Worm (Caenorhabditis elegans): ENCODE measurements around the gene C27H6.9.

C27H6.9 gene

DNA sequence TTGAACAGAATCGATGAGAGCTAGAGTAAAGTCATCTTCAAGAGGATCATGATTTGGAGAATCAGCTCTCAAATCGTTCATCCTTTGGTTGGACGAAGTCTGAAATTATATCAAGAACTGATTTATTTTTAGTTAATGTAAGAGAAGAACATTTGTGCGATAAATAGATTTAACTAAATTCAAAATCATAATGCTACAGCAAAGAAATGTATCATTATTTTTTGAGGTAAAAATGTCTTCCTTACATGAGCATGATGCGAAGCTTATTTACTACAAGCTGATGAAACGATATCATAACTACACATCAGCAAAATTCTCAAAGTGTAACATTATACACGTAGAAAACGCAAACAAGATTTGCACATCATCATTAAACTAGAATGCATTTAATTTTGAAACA, 20.3 kb upstream of the C27H6.9 start, which contains the start of gene madf-4:
madf-4 (minus strand) TSS at position 101 of the 400 bp plus-strand sequence.
- TF ChIP-seq klf-2 (GFP tag; conservative IDR thresholded peaks at IDR 0.05) (no peak), ztf-23 (GFP tag; IDR thresholded peaks at IDR 0.05) (no peak), flt-1 (GFP tag; IDR thresholded peaks at IDR 0.05) (no peak), ref-1 (GFP tag; conservative IDR thresholded peaks at IDR 0.05) (no peak), ztf-29 (GFP tag; IDR thresholded peaks at IDR 0.05) (no peak), T22C8.4 (GFP tag; IDR thresholded peaks at IDR 0.05) (no peak), med-1 (GFP tag; optimal IDR thresholded peaks at IDR 0.05; ENCODE audit: insufficient read depth) (no peak), tab-1 (GFP tag; IDR thresholded peaks at IDR 0.05) (no peak), cog-1 (tag; optimal IDR thresholded peaks at IDR 0.05) (no peak)

DNA sequence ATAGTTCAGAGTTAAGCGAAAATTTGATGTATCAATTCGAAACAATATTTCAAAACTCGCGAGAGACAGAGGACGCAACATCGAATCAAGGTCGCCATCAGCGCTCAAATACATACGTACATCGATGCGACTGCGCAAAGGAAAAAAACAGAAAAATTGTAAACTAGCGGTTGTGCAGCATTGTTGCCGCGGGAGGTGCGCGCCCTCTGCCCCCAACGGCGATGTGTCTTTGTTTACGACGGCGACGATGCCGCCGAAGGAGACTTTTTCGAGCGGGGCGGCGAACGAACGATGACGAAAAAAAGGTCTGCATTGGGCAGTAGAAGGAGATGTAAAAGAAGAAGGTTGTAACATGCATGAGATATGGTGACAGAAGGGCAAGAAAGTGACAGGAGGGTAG, 19.8 kb upstream of the C27H6.9 start:
- TF ChIP-seq ref-1 (GFP tag; conservative IDR thresholded peaks at IDR 0.05) = no peak
- 0 out of 2 replicates have a peak, but pooled peaks have one; percentile 9 for TF ChIP-seq flt-1 (GFP tag; IDR thresholded peaks at IDR 0.05)

DNA sequence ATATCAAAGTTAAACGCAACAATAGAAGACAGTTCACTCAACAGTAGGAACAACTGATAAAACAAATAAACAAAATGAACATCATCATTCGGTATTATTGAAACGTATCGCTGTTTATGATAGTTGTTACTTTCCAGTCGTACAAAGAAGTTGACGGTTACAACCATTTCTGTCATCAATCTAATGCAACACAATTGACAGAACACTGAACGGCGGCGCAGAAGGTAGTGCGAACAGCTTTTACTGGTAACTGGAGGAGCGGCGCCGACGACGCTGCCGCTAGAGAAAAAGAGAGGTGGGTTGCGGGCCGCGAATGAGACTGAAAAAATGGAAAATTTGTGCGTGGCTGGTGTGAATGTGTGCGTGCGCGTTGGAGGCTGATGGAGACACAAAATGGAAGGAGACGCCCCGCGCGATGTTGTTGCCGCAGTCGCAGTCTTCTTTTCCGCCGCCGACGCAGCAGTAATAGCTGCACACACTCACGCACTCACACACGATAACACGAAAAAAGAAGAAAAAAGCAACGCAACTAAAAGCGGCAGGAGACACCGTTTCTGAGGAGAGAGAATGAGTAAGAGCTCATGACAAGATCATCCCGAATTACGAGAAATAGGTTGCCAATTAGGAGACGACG, 18.4 kb upstream of the C27H6.9 start:
- TF ChIP-seq ref-1 (GFP tag; conservative IDR thresholded peaks at IDR 0.05) (no peak), flt-1 (GFP tag; IDR thresholded peaks at IDR 0.05) (no peak), tab-1 (GFP tag; IDR thresholded peaks at IDR 0.05) (no peak), med-1 (GFP tag; optimal IDR thresholded peaks at IDR 0.05; ENCODE audit: insufficient read depth) (no peak), ztf-29 (GFP tag; IDR thresholded peaks at IDR 0.05) (no peak), cog-1 (tag; optimal IDR thresholded peaks at IDR 0.05) (no peak), klf-2 (GFP tag; conservative IDR thresholded peaks at IDR 0.05) (no peak), T22C8.4 (GFP tag; IDR thresholded peaks at IDR 0.05) (no peak), ztf-23 (GFP tag; IDR thresholded peaks at IDR 0.05) (no peak)

DNA sequence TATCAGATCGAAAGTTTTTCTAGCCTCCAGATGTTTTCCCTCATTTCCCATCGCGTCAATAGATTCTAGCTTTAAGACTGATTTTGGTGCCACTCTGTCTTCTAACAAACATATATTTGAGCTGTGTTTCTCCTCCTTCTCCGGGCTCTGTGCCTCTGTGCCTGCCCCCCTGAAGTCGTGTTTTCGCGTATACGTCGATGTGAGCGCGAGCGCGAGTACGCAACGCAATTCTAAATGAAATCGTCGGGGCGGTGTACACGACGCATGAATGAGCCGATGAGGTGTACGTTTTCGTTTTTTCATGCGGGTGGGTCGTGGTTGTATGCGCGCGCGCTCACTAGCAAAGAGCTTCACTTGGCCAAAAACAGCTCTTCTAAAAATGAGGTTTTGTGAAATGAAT, 16.8 kb upstream of the C27H6.9 start:
- TF ChIP-seq med-1 (GFP tag; optimal IDR thresholded peaks at IDR 0.05; ENCODE audit: insufficient read depth) = no peak
- no peak for TF ChIP-seq flt-1 (GFP tag; IDR thresholded peaks at IDR 0.05)
- no peak for TF ChIP-seq tab-1 (GFP tag; IDR thresholded peaks at IDR 0.05)

DNA sequence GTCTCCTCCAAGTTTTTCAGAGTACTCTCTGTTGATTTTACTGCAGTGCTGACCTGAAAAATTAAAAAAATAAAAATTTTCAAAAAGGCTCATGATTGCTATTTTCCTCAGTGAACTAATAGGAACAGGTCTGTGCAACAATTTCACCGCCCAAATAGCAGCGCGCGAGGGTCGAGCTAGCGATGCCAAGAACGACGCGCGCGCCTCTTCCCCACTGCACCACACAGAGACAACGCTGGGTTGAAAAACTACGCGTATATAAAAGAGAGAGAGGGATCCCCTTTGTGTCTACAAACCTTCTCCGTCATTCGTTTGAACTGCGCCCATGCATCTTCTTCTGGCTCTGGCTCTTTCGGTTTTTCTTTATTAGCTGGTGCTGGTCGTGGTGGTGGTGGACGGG, 12.5 kb upstream of the C27H6.9 start:
- TF ChIP-seq klf-2 (GFP tag; conservative IDR thresholded peaks at IDR 0.05) (peak; percentile 95), T22C8.4 (GFP tag; IDR thresholded peaks at IDR 0.05) (peak; percentile 92), med-1 (GFP tag; optimal IDR thresholded peaks at IDR 0.05; ENCODE audit: insufficient read depth) (peak; percentile 70), cog-1 (tag; optimal IDR thresholded peaks at IDR 0.05) (peak; percentile 85), ref-1 (GFP tag; conservative IDR thresholded peaks at IDR 0.05) (peak; percentile 87), ztf-29 (GFP tag; IDR thresholded peaks at IDR 0.05) (peak; percentile 88), flt-1 (GFP tag; IDR thresholded peaks at IDR 0.05) (peak; percentile 97), tab-1 (GFP tag; IDR thresholded peaks at IDR 0.05) (peak; percentile 96), ztf-23 (GFP tag; IDR thresholded peaks at IDR 0.05) (peak; percentile 97)

DNA sequence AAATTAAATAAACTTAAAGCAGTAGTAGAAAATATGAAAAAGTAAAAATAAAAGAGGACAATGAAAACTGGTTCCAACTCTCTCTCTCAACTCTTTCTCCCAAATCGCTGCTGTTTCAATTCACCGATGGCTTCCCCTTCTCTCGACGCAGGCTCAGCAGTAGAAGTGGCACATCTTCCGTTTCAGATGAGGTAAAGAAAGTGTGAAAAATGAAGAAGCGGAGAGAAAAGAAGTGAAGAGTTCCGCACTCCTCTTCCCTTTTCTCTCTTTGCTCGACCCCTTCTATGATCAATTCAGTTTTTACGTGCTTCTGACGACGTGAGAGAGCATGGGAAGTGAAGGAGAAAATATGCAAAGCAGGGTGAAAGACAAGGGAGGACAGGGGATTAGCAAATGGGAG, 8.4 kb upstream of the C27H6.9 start:
- TF ChIP-seq med-1 (GFP tag; optimal IDR thresholded peaks at IDR 0.05; ENCODE audit: insufficient read depth) (no peak), ztf-29 (GFP tag; IDR thresholded peaks at IDR 0.05) (no peak), cog-1 (tag; optimal IDR thresholded peaks at IDR 0.05) (no peak), T22C8.4 (GFP tag; IDR thresholded peaks at IDR 0.05) (no peak), klf-2 (GFP tag; conservative IDR thresholded peaks at IDR 0.05) (no peak)

DNA sequence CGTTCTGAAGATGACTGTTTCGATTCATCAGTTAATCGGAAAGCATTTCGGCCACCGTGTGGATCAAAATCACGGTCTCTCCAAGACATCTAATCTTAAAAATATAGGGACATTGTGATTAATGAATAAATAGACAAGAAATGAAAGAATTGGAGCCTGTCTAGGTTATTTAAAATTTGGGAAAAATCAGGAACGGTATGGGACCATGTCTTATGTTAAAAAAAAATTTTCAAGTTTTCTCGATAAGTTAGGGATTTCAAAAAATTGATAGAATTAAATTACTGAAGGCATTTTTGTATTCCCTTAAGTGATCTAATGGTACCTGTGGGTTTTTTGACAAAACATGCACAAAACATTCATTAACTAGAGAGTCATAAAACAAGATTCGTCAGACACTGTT, 6.5 kb upstream of the C27H6.9 start, which contains the start of gene unc-41:
unc-41 (minus strand) TSS at position 101 of the 400 bp plus-strand sequence.
- TF ChIP-seq flt-1 (GFP tag; IDR thresholded peaks at IDR 0.05) (no peak), tab-1 (GFP tag; IDR thresholded peaks at IDR 0.05) (no peak), ztf-29 (GFP tag; IDR thresholded peaks at IDR 0.05) (no peak), med-1 (GFP tag; optimal IDR thresholded peaks at IDR 0.05; ENCODE audit: insufficient read depth) (no peak), ref-1 (GFP tag; conservative IDR thresholded peaks at IDR 0.05) (no peak), T22C8.4 (GFP tag; IDR thresholded peaks at IDR 0.05) (no peak), cog-1 (tag; optimal IDR thresholded peaks at IDR 0.05) (no peak), klf-2 (GFP tag; conservative IDR thresholded peaks at IDR 0.05) (no peak), ztf-23 (GFP tag; IDR thresholded peaks at IDR 0.05) (no peak)

DNA sequence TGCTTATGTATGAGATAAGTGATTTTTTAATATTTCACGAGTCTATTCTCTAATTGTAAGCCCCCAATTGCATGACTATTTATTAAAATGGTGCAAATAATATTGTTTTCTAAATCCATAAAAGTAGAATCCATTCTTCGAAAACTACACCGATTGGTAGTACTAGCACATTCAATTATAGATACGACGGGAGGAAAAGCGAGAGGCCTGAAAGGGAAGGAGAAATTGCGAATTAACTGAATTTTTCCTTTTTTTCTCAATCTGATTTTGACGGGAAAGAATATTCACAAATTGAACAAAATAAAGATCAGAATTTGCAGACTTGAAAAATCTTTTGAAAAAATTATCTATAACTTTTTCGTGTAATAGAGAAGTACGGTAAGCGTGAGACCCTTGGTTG, 5.5 kb upstream of the C27H6.9 start:
- TF ChIP-seq flt-1 (GFP tag; IDR thresholded peaks at IDR 0.05) = no peak
- no peak for TF ChIP-seq med-1 (GFP tag; optimal IDR thresholded peaks at IDR 0.05; ENCODE audit: insufficient read depth)
- no peak for TF ChIP-seq cog-1 (tag; optimal IDR thresholded peaks at IDR 0.05)
- no peak for TF ChIP-seq tab-1 (GFP tag; IDR thresholded peaks at IDR 0.05)
- no peak for TF ChIP-seq ztf-29 (GFP tag; IDR thresholded peaks at IDR 0.05)
- TF ChIP-seq ztf-23 (GFP tag; IDR thresholded peaks at IDR 0.05) = no peak
- no peak for TF ChIP-seq ref-1 (GFP tag; conservative IDR thresholded peaks at IDR 0.05)
- TF ChIP-seq klf-2 (GFP tag; conservative IDR thresholded peaks at IDR 0.05) = no peak
- TF ChIP-seq T22C8.4 (GFP tag; IDR thresholded peaks at IDR 0.05) = no peak

DNA sequence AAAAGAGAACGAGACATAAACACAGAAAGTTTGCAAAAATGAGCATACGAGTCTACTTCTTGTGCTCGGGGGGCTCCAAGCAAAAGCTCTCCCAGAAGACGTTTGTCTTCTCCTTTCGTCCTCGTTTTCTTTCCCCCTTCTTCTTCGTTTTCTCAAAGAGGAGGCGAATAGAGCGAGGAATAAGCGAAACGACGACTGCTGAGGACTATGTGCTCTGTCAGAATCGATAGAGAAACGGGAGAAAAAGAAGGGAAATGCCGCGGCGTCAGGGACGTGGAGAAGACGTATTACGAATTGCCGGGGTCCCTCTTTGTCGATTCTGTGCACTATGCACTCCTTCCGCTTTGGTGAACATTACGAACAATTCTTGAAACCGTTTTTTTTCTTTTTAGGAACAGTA, 4.2 kb upstream of the C27H6.9 start:
- TF ChIP-seq cog-1 (tag; optimal IDR thresholded peaks at IDR 0.05) = no peak
- no peak for TF ChIP-seq klf-2 (GFP tag; conservative IDR thresholded peaks at IDR 0.05)
- TF ChIP-seq ref-1 (GFP tag; conservative IDR thresholded peaks at IDR 0.05) = no peak
- TF ChIP-seq T22C8.4 (GFP tag; IDR thresholded peaks at IDR 0.05) = no peak
- TF ChIP-seq ztf-23 (GFP tag; IDR thresholded peaks at IDR 0.05) = no peak
- TF ChIP-seq flt-1 (GFP tag; IDR thresholded peaks at IDR 0.05) = no peak

DNA sequence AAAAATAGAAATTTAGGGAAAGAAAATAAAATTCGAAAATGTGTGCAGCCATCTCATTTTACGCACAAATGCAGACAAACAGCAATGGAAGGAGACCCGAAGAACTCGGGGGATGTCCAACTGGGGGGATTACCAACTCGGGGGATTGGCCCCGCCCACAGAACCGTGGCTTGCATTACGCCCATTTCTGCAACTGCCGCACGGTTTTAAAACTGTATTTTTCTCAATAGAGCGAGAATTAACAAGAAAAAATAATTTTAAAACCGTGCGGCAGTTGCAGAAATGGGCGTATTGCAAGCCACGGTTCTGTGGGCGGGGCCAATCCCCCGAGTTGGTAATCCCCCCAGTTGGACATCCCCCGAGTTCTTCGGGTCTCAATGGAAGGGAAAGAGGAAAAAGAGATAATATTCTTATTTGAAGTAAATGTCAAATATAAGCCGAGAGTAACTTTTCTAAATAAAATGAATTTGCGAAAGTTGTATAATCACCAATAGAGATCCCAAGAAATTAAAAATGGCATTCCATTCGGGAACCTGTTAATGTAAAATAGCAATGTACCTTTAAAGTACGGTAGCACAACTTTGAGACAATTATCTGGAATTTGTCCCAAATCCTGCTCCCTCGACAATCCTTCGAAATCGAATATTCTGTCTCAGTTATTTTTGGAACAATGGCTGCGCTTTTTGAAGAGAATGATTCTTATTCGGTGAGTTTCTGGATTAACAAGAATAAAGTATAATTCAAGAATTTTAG, 1.8 kb upstream of the C27H6.9 start, which contains the start of the genes ruvb-1 and tofu-1:
ruvb-1 (minus strand) TSS at position 72 of the 753 bp plus-strand sequence.
tofu-1 (plus strand) TSS at position 417 of the 753 bp plus-strand sequence.
- peak; percentile 76 for TF ChIP-seq flt-1 (GFP tag; IDR thresholded peaks at IDR 0.05)
- TF ChIP-seq ref-1 (GFP tag; conservative IDR thresholded peaks at IDR 0.05) = peak; percentile 55; the same call in 1 of the 2 replicates
- 0 out of 2 replicates have a peak, but pooled peaks have one; percentile 23 for TF ChIP-seq klf-2 (GFP tag; conservative IDR thresholded peaks at IDR 0.05)
- peak; percentile 68; the same call in 1 of the 2 replicates for TF ChIP-seq ztf-23 (GFP tag; IDR thresholded peaks at IDR 0.05)

Measured in whole organism, midembryonic.